Worm (Caenorhabditis elegans): ENCODE data around the gene daf-4.

DNA sequence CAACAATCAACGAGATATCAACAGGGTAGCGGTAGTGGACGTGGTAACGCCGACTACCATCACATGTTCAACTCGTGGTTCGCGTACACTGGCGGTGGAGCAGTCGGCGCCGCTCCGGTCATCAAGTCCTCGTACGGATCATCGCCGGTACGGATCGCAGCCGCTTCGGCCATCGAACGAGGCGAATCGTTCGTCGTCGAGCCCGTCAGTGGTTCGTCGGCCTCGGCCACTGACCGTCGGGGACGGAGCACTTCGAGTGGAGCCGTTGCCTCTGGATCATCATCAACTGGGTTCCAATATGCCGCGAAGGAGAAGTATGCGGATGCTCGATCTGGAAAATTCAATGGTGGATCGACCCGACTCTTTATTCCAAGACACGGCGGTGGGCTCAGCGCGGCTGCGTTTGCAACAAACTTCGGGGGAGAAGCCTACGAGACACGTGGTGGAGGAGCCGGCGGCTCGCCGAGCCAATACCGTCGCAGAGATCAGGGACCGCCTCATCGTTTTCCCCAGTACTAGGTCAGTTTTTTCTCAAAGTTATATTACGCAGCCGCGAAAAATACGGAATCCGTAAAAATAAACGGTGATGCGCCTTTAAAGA, 50.5 kb downstream of the daf-4 start:
- no peak for TF ChIP-seq fkh-10 (GFP tag; optimal IDR thresholded peaks at IDR 0.05)
- TF ChIP-seq zag-1 (tag; optimal IDR thresholded peaks at IDR 0.05) = no peak
- no peak for TF ChIP-seq nhr-90 (tag; optimal IDR thresholded peaks at IDR 0.05; ENCODE audit: poor library complexity)
- TF ChIP-seq ceh-8 (GFP tag; optimal IDR thresholded peaks at IDR 0.05) = no peak
- TF ChIP-seq sox-4 (tag; optimal IDR thresholded peaks at IDR 0.05) = no peak
- TF ChIP-seq Y116A8C.19 (tag; optimal IDR thresholded peaks at IDR 0.05; ENCODE audit: borderline replicate concordance) = no peak
- TF ChIP-seq nhr-237 (tag; optimal IDR thresholded peaks at IDR 0.05) = no peak
- no peak for TF ChIP-seq pqm-1 (tag; optimal IDR thresholded peaks at IDR 0.05)
- no peak for TF ChIP-seq lin-13 (GFP tag; optimal IDR thresholded peaks at IDR 0.05)
- no peak for TF ChIP-seq sptf-1 (tag; optimal IDR thresholded peaks at IDR 0.05)

All from whole organism, L1 larva.